Fruit fly (Drosophila melanogaster): ENCODE measurements around the gene spen.
A peak's percentile ranks its signal among the peaks of the same experiment; 100 is the strongest.

The spen gene

dm6 chr2L:249048-249825 is 90.4 kb downstream of the spen start (continued):
- TF ChIP-seq sr (GFP tag; IDR thresholded peaks at IDR 0.05), result no peak
- TF ChIP-seq CG30403 (GFP tag; optimal IDR thresholded peaks at IDR 0.05), result peak; percentile 15
- TF ChIP-seq CG18262 (tag; optimal IDR thresholded peaks at IDR 0.05), result peak; percentile 31
- no peak for TF ChIP-seq D (optimal IDR thresholded peaks at IDR 0.05)
- TF ChIP-seq D (GFP tag; optimal IDR thresholded peaks at IDR 0.05), result peak; percentile 14
- TF ChIP-seq br (optimal IDR thresholded peaks at IDR 0.05), result no peak
- no peak for TF ChIP-seq sisA (GFP tag; IDR thresholded peaks at IDR 0.05)
- TF ChIP-seq Blimp-1 (GFP tag; optimal IDR thresholded peaks at IDR 0.05), result no peak
- no peak for TF ChIP-seq Gsc (GFP tag; IDR thresholded peaks at IDR 0.05)
- no peak for TF ChIP-seq CG10147 (GFP tag; optimal IDR thresholded peaks at IDR 0.05)
- peak; percentile 82 for TF ChIP-seq zen2 (GFP tag; IDR thresholded peaks at IDR 0.05; ENCODE audit: partially characterized antibody)
- TF ChIP-seq CG6854 (GFP tag; optimal IDR thresholded peaks at IDR 0.05), result no peak
- no peak for TF ChIP-seq CG11723 (GFP tag; optimal IDR thresholded peaks at IDR 0.05)
- TF ChIP-seq Spps (tag; optimal IDR thresholded peaks at IDR 0.05), result no peak
- TF ChIP-seq usp (GFP tag; optimal IDR thresholded peaks at IDR 0.05), result no peak
- no peak for TF ChIP-seq HmgZ (tag; optimal IDR thresholded peaks at IDR 0.05)
- no peak for TF ChIP-seq CG1529 (GFP tag; optimal IDR thresholded peaks at IDR 0.05)
- no peak for TF ChIP-seq Taf1 (GFP tag; IDR thresholded peaks at IDR 0.05)
- TF ChIP-seq unpg (GFP tag; optimal IDR thresholded peaks at IDR 0.05), result peak; percentile 5
- no peak for TF ChIP-seq CG12659 (GFP tag; optimal IDR thresholded peaks at IDR 0.05)
- TF ChIP-seq ham (GFP tag; IDR thresholded peaks at IDR 0.05), result no peak
- no peak for TF ChIP-seq CG13123 (GFP tag; optimal IDR thresholded peaks at IDR 0.05)
- TF ChIP-seq Jarid2 (GFP tag; optimal IDR thresholded peaks at IDR 0.05), result no peak
- peak; percentile 6 for TF ChIP-seq nmo (GFP tag; optimal IDR thresholded peaks at IDR 0.05)
- no peak for TF ChIP-seq caup (GFP tag; optimal IDR thresholded peaks at IDR 0.05; ENCODE audit: severe bottlenecking)
- TF ChIP-seq CG14667 (GFP tag; IDR thresholded peaks at IDR 0.05), result no peak
- TF ChIP-seq bcd (GFP tag; optimal IDR thresholded peaks at IDR 0.05), result no peak
- no peak for TF ChIP-seq fd3F (GFP tag; optimal IDR thresholded peaks at IDR 0.05)
- no peak for TF ChIP-seq CG11093 (GFP tag; IDR thresholded peaks at IDR 0.05)
- TF ChIP-seq CG6272 (GFP tag; IDR thresholded peaks at IDR 0.05), result no peak
- no peak for TF ChIP-seq GATAe (GFP tag; conservative IDR thresholded peaks at IDR 0.05)
- TF ChIP-seq vvl (GFP tag; IDR thresholded peaks at IDR 0.05), result peak; percentile 65
- peak; percentile 84 for TF ChIP-seq cwo (GFP tag; optimal IDR thresholded peaks at IDR 0.05)
- no peak for TF ChIP-seq luna (GFP tag; optimal IDR thresholded peaks at IDR 0.05)
- TF ChIP-seq CG15696 (tag; optimal IDR thresholded peaks at IDR 0.05), result no peak
- TF ChIP-seq ewg (GFP tag; optimal IDR thresholded peaks at IDR 0.05), result peak; percentile 60
- TF ChIP-seq Hey (tag; optimal IDR thresholded peaks at IDR 0.05), result no peak
- TF ChIP-seq chm (GFP tag; IDR thresholded peaks at IDR 0.05), result peak; percentile 50
- TF ChIP-seq CG13894 (tag; optimal IDR thresholded peaks at IDR 0.05), result no peak
- TF ChIP-seq CG1647 (GFP tag; optimal IDR thresholded peaks at IDR 0.05), result no peak
- TF ChIP-seq CG8388 (GFP tag; optimal IDR thresholded peaks at IDR 0.05), result peak; percentile 24
- no peak for TF ChIP-seq CG12942 (GFP tag; optimal IDR thresholded peaks at IDR 0.05)
- no peak for TF ChIP-seq Doc2 (GFP tag; IDR thresholded peaks at IDR 0.05)
- TF ChIP-seq chinmo (GFP tag; IDR thresholded peaks at IDR 0.05; ENCODE audit: partially characterized antibody), result peak; percentile 96; the same call in 3 of the 4 replicates
- no peak for TF ChIP-seq ken (GFP tag; IDR thresholded peaks at IDR 0.05)
- no peak for TF ChIP-seq ara (GFP tag; IDR thresholded peaks at IDR 0.05)
- no peak for TF ChIP-seq CG2889 (GFP tag; IDR thresholded peaks at IDR 0.05)
- TF ChIP-seq aop (GFP tag; IDR thresholded peaks at IDR 0.05), result no peak
- TF ChIP-seq dati (GFP tag; IDR thresholded peaks at IDR 0.05), result no peak
- TF ChIP-seq schlank (tag; optimal IDR thresholded peaks at IDR 0.05), result no peak
- no peak for TF ChIP-seq Bteb2 (GFP tag; optimal IDR thresholded peaks at IDR 0.05)
